Fruit fly (Drosophila melanogaster) whole organism, embryonic: ENCODE results near the gene CG14515.

Experiments used
- CG10267 ChIP-seq: fragments of 200-800 bp; sonication (Bioruptor generic); optimal IDR thresholded peaks from 2 replicates; lab custom pipeline; 2018; ENCODE audit warnings: missing biosample characterization, mild to moderate bottlenecking, missing genetic modification characterization, moderate library complexity
- CG10274 ChIP-seq: fragments of 200-800 bp; sonication (Bioruptor generic); optimal IDR thresholded peaks from 3 replicates; lab custom pipeline; 2017; ENCODE audit warnings: missing biosample characterization, mild to moderate bottlenecking, missing genetic modification characterization
- CG10979 ChIP-seq: fragments of 200-800 bp; sonication (Bioruptor generic); optimal IDR thresholded peaks from 2 replicates; lab custom pipeline; 2018; ENCODE audit warnings: missing biosample characterization, mild to moderate bottlenecking, missing genetic modification characterization, moderate library complexity
- CG11695 ChIP-seq: fragments of 200-800 bp; sonication (Bioruptor generic); IDR thresholded peaks from 3 replicates; pipeline ENCODE4 v1.3.6; 2022; ENCODE audit warnings: missing biosample characterization, missing genetic modification characterization
- CG11723 ChIP-seq: fragments of 200-800 bp; sonication (Bioruptor generic); optimal IDR thresholded peaks from 2 replicates; lab custom pipeline; 2017; ENCODE audit warnings: missing biosample characterization, mild to moderate bottlenecking, missing genetic modification characterization
- CG12391 ChIP-seq: fragments of 200-800 bp; sonication (Bioruptor generic); optimal IDR thresholded peaks from 3 replicates; lab custom pipeline; 2018; ENCODE audit warnings: missing biosample characterization, mild to moderate bottlenecking, missing genetic modification characterization, moderate library complexity
- CG13624 ChIP-seq: fragments of 200-800 bp; sonication (Bioruptor generic); optimal IDR thresholded peaks from 2 replicates; lab custom pipeline; 2016; ENCODE audit warnings: missing biosample characterization, missing genetic modification characterization
- CG1529 ChIP-seq: fragments of 200-800 bp; sonication (Bioruptor generic); optimal IDR thresholded peaks from 3 replicates; lab custom pipeline; 2018; ENCODE audit warnings: missing biosample characterization, missing genetic modification characterization
- CG1602 ChIP-seq: fragments of 200-800 bp; sonication (Bioruptor generic); optimal IDR thresholded peaks from 3 replicates; lab custom pipeline; 2016; ENCODE audit warnings: missing biosample characterization, missing genetic modification characterization
- CG31224 ChIP-seq: fragments of 200-800 bp; sonication (Bioruptor generic); IDR thresholded peaks from 2 replicates; pipeline ENCODE4 v1.3.6; 2022; ENCODE audit warnings: missing biosample characterization, missing genetic modification characterization
- CG31365 ChIP-seq: fragments of 200-800 bp; sonication (Bioruptor generic); optimal IDR thresholded peaks from 2 replicates; lab custom pipeline; 2018; ENCODE audit warnings: missing biosample characterization, mild to moderate bottlenecking, missing genetic modification characterization
- CG33557 ChIP-seq: fragments of 200-800 bp; sonication (Bioruptor generic); optimal IDR thresholded peaks from 2 replicates; lab custom pipeline; 2019; ENCODE audit warnings: missing biosample characterization, mild to moderate bottlenecking, missing genetic modification characterization, moderate library complexity
- CG3995 ChIP-seq: fragments of 200-800 bp; sonication (Bioruptor generic); optimal IDR thresholded peaks from 3 replicates; lab custom pipeline; 2016; ENCODE audit warnings: missing biosample characterization, missing genetic modification characterization
- CG4854 ChIP-seq: fragments of 200-800 bp; sonication (Bioruptor generic); optimal IDR thresholded peaks from 2 replicates; lab custom pipeline; 2016; ENCODE audit warnings: missing biosample characterization, missing genetic modification characterization, inconsistent platforms
- CG5245 ChIP-seq: fragments of 200-800 bp; sonication (Bioruptor generic); optimal IDR thresholded peaks from 3 replicates; lab custom pipeline; 2016; ENCODE audit warnings: missing biosample characterization, missing genetic modification characterization
- CG7556 ChIP-seq: fragments of 200-800 bp; sonication (Bioruptor generic); optimal IDR thresholded peaks from 2 replicates; lab custom pipeline; 2017; ENCODE audit warnings: missing biosample characterization, mild to moderate bottlenecking, missing genetic modification characterization
- CG8359 ChIP-seq: fragments of 200-800 bp; sonication (Bioruptor generic); optimal IDR thresholded peaks from 2 replicates; lab custom pipeline; 2017; ENCODE audit warnings: missing biosample characterization, mild to moderate bottlenecking, missing genetic modification characterization, borderline replicate concordance
- CG8478 ChIP-seq: fragments of >200 bp; optimal IDR thresholded peaks from 2 replicates; lab custom pipeline; 2018
- CG9215 ChIP-seq: fragments of 200-800 bp; sonication (Bioruptor generic); IDR thresholded peaks from 2 replicates; pipeline ENCODE4 v1.3.6; 2022; ENCODE audit warnings: missing biosample characterization, missing genetic modification characterization
- CG9932 ChIP-seq: fragments of 200-800 bp; sonication (Bioruptor generic); IDR thresholded peaks from 2 replicates; pipeline ENCODE4 v1.3.6; 2022; ENCODE audit warnings: missing biosample characterization, missing genetic modification characterization
- Dbx ChIP-seq: fragments of 200-800 bp; sonication (Bioruptor generic); IDR thresholded peaks from 3 replicates; pipeline ENCODE4 v1.3.6; 2022; ENCODE audit warnings: missing biosample characterization, missing genetic modification characterization
- E2f2 ChIP-seq: fragments of 200-800 bp; sonication (Bioruptor generic); IDR thresholded peaks from 2 replicates; pipeline ENCODE4 v1.3.6; 2022; ENCODE audit warnings: missing biosample characterization, missing genetic modification characterization
- Gsc ChIP-seq: fragments of 200-800 bp; sonication (Bioruptor generic); IDR thresholded peaks from 2 replicates; pipeline ENCODE4 v1.3.6; 2022; ENCODE audit warnings: missing biosample characterization, missing genetic modification characterization
- H2.0 ChIP-seq: fragments of 200-800 bp; sonication (Bioruptor generic); IDR thresholded peaks from 2 replicates; pipeline ENCODE4 v1.3.6; 2022; ENCODE audit warnings: missing biosample characterization, missing genetic modification characterization
- HLH54F ChIP-seq: fragments of 200-800 bp; sonication (Bioruptor generic); optimal IDR thresholded peaks from 3 replicates; lab custom pipeline; 2016; ENCODE audit warnings: missing biosample characterization, missing genetic modification characterization
- Hsf ChIP-seq: fragments of 200-800 bp; sonication (Bioruptor generic); optimal IDR thresholded peaks from 3 replicates; lab custom pipeline; 2016; ENCODE audit warnings: missing biosample characterization, missing genetic modification characterization
- Jarid2 ChIP-seq: fragments of 200-800 bp; sonication (Bioruptor generic); optimal IDR thresholded peaks from 3 replicates; lab custom pipeline; 2017; ENCODE audit warnings: mild to moderate bottlenecking, missing biosample characterization, missing genetic modification reagents, missing genetic modification characterization
- Lim3 ChIP-seq: fragments of 200-800 bp; sonication (Bioruptor generic); IDR thresholded peaks from 2 replicates; pipeline ENCODE4 v1.3.6; 2022; ENCODE audit warnings: missing biosample characterization, missing genetic modification characterization
- Lpt ChIP-seq: fragments of >200 bp; optimal IDR thresholded peaks from 2 replicates; lab custom pipeline; 2018; ENCODE audit warnings: missing biosample characterization, missing genetic modification characterization
- Meics ChIP-seq: fragments of 200-800 bp; sonication (Bioruptor generic); optimal IDR thresholded peaks from 2 replicates; lab custom pipeline; 2017; ENCODE audit warnings: missing biosample characterization, mild to moderate bottlenecking, missing genetic modification characterization
- Mrtf ChIP-seq: fragments of 200-800 bp; sonication (Bioruptor generic); IDR thresholded peaks from 3 replicates; pipeline ENCODE4 v1.3.6; 2022; ENCODE audit warnings: missing biosample characterization, missing genetic modification characterization
- Stat92E ChIP-seq, 3 experiments: fragments of >200 bp in 2 of 3; fragments of 200-800 bp in 1 of 3; sonication (Bioruptor generic) in 1 of 3; optimal IDR thresholded peaks; 2 replicates each; lab custom pipeline; 2017 to 2019; ENCODE audit warnings: missing biosample characterization in 3 of 3, missing genetic modification characterization in 3 of 3, mild to moderate bottlenecking in 1 of 3, moderate library complexity in 1 of 3
- Tbp ChIP-seq: fragments of >200 bp; optimal IDR thresholded peaks from 2 replicates; lab custom pipeline; 2018; ENCODE audit warnings: missing biosample characterization, missing genetic modification characterization
- ara ChIP-seq: fragments of 200-800 bp; sonication (Bioruptor generic); IDR thresholded peaks from 2 replicates; pipeline ENCODE4 v1.3.6; 2022; ENCODE audit warnings: missing biosample characterization, missing genetic modification characterization
- crc ChIP-seq: fragments of 200-800 bp; sonication (Bioruptor generic); optimal IDR thresholded peaks from 2 replicates; lab custom pipeline; 2016; ENCODE audit warnings: missing biosample characterization, missing genetic modification characterization
- her ChIP-seq: fragments of 200-800 bp; sonication (Bioruptor generic); optimal IDR thresholded peaks from 2 replicates; lab custom pipeline; 2016; ENCODE audit warnings: missing biosample characterization, missing genetic modification characterization
- insv ChIP-seq, 2 experiments: fragments of 200-800 bp; sonication (Bioruptor generic); optimal IDR thresholded peaks; 3 replicates each; lab custom pipeline; 2016 to 2018; ENCODE audit warnings: missing biosample characterization in 2 of 2, missing genetic modification characterization in 2 of 2
- jumu ChIP-seq: fragments of 200-800 bp; sonication (Bioruptor generic); optimal IDR thresholded peaks from 3 replicates; lab custom pipeline; 2016; ENCODE audit warnings: missing biosample characterization, missing genetic modification characterization
- kay ChIP-seq: fragments of 200-800 bp; sonication (Bioruptor generic); optimal IDR thresholded peaks from 2 replicates; lab custom pipeline; 2016; ENCODE audit warnings: missing biosample characterization, missing genetic modification characterization
- lola ChIP-seq, 3 experiments: fragments of >200 bp in 2 of 3; fragments of 200-800 bp in 1 of 3; sonication (Bioruptor generic) in 1 of 3; optimal IDR thresholded peaks; 2 replicates each; lab custom pipeline; 2017 to 2019; ENCODE audit warnings: missing biosample characterization in 3 of 3, missing genetic modification characterization in 3 of 3, mild to moderate bottlenecking in 1 of 3, moderate library complexity in 1 of 3
- luna ChIP-seq: fragments of 200-800 bp; sonication (Bioruptor generic); optimal IDR thresholded peaks from 2 replicates; lab custom pipeline; 2016; ENCODE audit warnings: missing biosample characterization, missing genetic modification characterization
- nerfin-2 ChIP-seq: fragments of 200-800 bp; sonication (Bioruptor generic); IDR thresholded peaks from 2 replicates; pipeline ENCODE4 v1.3.6; 2022; ENCODE audit warnings: missing biosample characterization, missing genetic modification characterization; ENCODE audit not compliant: partially characterized antibody
- oc ChIP-seq: fragments of 200-800 bp; sonication (Bioruptor generic); optimal IDR thresholded peaks from 2 replicates; lab custom pipeline; 2018; ENCODE audit warnings: missing biosample characterization, mild to moderate bottlenecking, missing genetic modification characterization, moderate library complexity
- org-1 ChIP-seq: fragments of 200-800 bp; sonication (Bioruptor generic); optimal IDR thresholded peaks from 2 replicates; lab custom pipeline; 2017; ENCODE audit warnings: missing biosample characterization, missing genetic modification characterization
- otp ChIP-seq: fragments of 200-800 bp; sonication (Bioruptor generic); IDR thresholded peaks from 3 replicates; pipeline ENCODE4, ENCODE4 v1.3.6; 2022; ENCODE audit warnings: missing biosample characterization, missing genetic modification characterization
- phol ChIP-seq: fragments of 200-800 bp; sonication (Bioruptor generic); optimal IDR thresholded peaks from 3 replicates; lab custom pipeline; 2018; ENCODE audit warnings: missing biosample characterization, mild to moderate bottlenecking, missing genetic modification characterization, moderate library complexity
- stc ChIP-seq: fragments of 200-800 bp; sonication (Bioruptor generic); IDR thresholded peaks from 2 replicates; pipeline ENCODE4 v1.3.6; 2022; ENCODE audit warnings: missing biosample characterization, missing genetic modification characterization
- tna ChIP-seq: fragments of 200-800 bp; sonication (Bioruptor generic); IDR thresholded peaks from 2 replicates; pipeline ENCODE4 v1.3.6; 2022; ENCODE audit warnings: missing biosample characterization, missing genetic modification characterization; ENCODE audit not compliant: partially characterized antibody
- tx ChIP-seq: fragments of 200-800 bp; sonication (Bioruptor generic); optimal IDR thresholded peaks from 2 replicates; lab custom pipeline; 2016; ENCODE audit warnings: missing biosample characterization, missing genetic modification characterization
- unc-4 ChIP-seq: fragments of 200-800 bp; sonication (Bioruptor generic); IDR thresholded peaks from 2 replicates; pipeline ENCODE4 v1.3.6; 2022; ENCODE audit warnings: missing biosample characterization, missing genetic modification characterization; ENCODE audit not compliant: partially characterized antibody

The CG14515 gene

DNA sequence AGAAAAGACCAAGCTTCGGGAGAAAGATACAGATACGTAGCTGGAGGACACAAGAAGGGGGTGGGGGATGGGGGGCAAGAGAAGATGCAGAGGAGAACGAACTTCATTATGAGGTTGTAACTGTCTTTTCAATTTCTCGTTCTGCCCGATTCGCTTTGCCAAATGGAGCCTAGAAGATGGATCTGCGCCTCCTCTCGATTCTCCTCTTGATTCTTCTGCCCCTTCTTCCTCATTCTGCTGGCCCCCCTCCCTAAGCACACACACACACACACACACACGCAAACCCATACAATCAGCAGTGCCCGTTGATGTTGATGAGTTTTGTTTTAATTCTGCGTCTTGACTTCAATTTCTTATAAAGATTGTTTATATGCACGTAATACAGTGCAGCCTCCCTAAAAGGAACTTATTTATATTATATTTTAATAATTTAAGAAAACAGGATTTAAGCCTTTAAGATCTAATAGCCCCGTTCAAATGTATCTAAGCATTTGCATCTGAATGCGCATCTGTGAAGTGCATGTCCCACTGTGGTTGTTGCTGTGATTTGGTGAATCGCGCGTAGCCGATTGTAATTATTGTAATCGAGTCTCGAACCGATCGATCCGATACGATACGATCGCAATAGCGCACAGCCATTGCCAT lies 9.8 kb downstream of the CG14515 start (continued):
- TF ChIP-seq CG11723 (GFP tag; lab: Kevin White, UChicago) (peak; percentile 24), insv (GFP tag; optimal IDR thresholded peaks at IDR 0.05; lab: Kevin White, UChicago) (no peak), unc-4 (GFP tag; lab: Robert Waterston, UW) (no peak), CG13624 (GFP tag; lab: Kevin White, UChicago) (no peak), CG9215 (GFP tag; lab: Robert Waterston, UW) (peak; percentile 43; the same call in 1 of the 2 replicates), crc (GFP tag; lab: Kevin White, UChicago) (no peak), Hsf (GFP tag; lab: Kevin White, UChicago) (peak; percentile 9), CG5245 (GFP tag; lab: Kevin White, UChicago) (peak; percentile 14), Meics (peak; percentile 65), Lpt (GFP tag; lab: Kevin White, UChicago) (no peak), CG33557 (no peak), ara (peak; percentile 69), CG8478 (lab: Kevin White, UChicago) (no peak), otp (peak; percentile 63; the same call in 1 of the 3 replicates), CG8359 (GFP tag; lab: Kevin White, UChicago) (no peak), stc (GFP tag; lab: Robert Waterston, UW) (peak; percentile 57), CG1529 (GFP tag; lab: Kevin White, UChicago) (no peak), E2f2 (GFP tag; lab: Robert Waterston, UW) (peak; percentile 38; the same call in 1 of the 2 replicates), HLH54F (GFP tag; lab: Kevin White, UChicago) (no peak), nerfin-2 (GFP tag; lab: Robert Waterston, UW) (no peak), CG10979 (tag; lab: Kevin White, UChicago) (peak; percentile 45), Gsc (0 out of 2 replicates have a peak, but pooled peaks have one; percentile 12), CG31365 (tag; lab: Kevin White, UChicago) (no peak), Mrtf (peak; percentile 78), CG12391 (tag; lab: Kevin White, UChicago) (peak; percentile 50), CG4854 (GFP tag; lab: Kevin White, UChicago) (no peak), CG11695 (GFP tag; lab: Robert Waterston, UW) (peak; percentile 67; the same call in 2 of the 3 replicates), Tbp (GFP tag; lab: Kevin White, UChicago) (no peak), lola (GFP tag; optimal IDR thresholded peaks at IDR 0.05; lab: Kevin White, UChicago) (peak in 1 of 3 experiments; percentile 14), phol (tag; lab: Kevin White, UChicago) (peak; percentile 60), CG10267 (tag; lab: Kevin White, UChicago) (peak; percentile 43), luna (GFP tag; lab: Kevin White, UChicago) (no peak), tx (GFP tag; lab: Kevin White, UChicago) (no peak), Stat92E (GFP tag; optimal IDR thresholded peaks at IDR 0.05; lab: Kevin White, UChicago) (no peak), Lim3 (GFP tag; lab: Robert Waterston, UW) (no peak), jumu (GFP tag; lab: Kevin White, UChicago) (no peak), kay (GFP tag; lab: Kevin White, UChicago) (no peak), CG31224 (GFP tag; lab: Robert Waterston, UW) (no peak), CG3995 (GFP tag; lab: Kevin White, UChicago) (no peak), her (GFP tag; lab: Kevin White, UChicago) (no peak), Dbx (GFP tag; lab: Robert Waterston, UW) (peak; percentile 53; the same call in 1 of the 3 replicates), CG7556 (GFP tag; lab: Kevin White, UChicago) (peak; percentile 16), org-1 (GFP tag; lab: Kevin White, UChicago) (no peak), CG10274 (GFP tag; lab: Kevin White, UChicago) (peak; percentile 23), Jarid2 (GFP tag; lab: Kevin White, UChicago) (no peak), CG1602 (GFP tag; lab: Kevin White, UChicago) (peak; percentile 33), tna (GFP tag; lab: Robert Waterston, UW) (no peak), H2.0 (GFP tag; lab: Robert Waterston, UW) (peak; percentile 79), oc (no peak), CG9932 (GFP tag; lab: Robert Waterston, UW) (peak; percentile 66)
